Fruit fly (Drosophila melanogaster): Measurements from ENCODE around the gene CG12716.

- TF ChIP-seq insv (optimal IDR thresholded peaks at IDR 0.05) (no peak), Myc (optimal IDR thresholded peaks at IDR 0.05) (no peak), h (optimal IDR thresholded peaks at IDR 0.05) (no peak), Sin3A (optimal IDR thresholded peaks at IDR 0.05) (no peak), psq (optimal IDR thresholded peaks at IDR 0.05) (no peak), ttk (optimal IDR thresholded peaks at IDR 0.05) (no peak)
These were observed 48.4 kb downstream of the CG12716 start for dm6 chrX:12927612-12928011.
